Worm (Caenorhabditis elegans) whole organism, L1 larva: ENCODE data around the gene spp-12.

ENCODE experiments used
- aha-1 ChIP-seq: fragments of 150-350 bp; optimal IDR thresholded peaks from 2 replicates; lab custom pipeline; 2014; ENCODE audit warnings: missing biosample characterization, missing genetic modification characterization
- ama-1 ChIP-seq: fragments of 150-350 bp; optimal IDR thresholded peaks from 2 replicates; lab custom pipeline; 2014
- blmp-1 ChIP-seq: fragments of 150-350 bp; optimal IDR thresholded peaks from 2 replicates; lab custom pipeline; 2014; ENCODE audit warnings: missing biosample characterization, missing genetic modification characterization
- ceh-88 ChIP-seq: fragments of 200-800 bp; sonication (Bioruptor generic); IDR thresholded peaks from 2 replicates; pipeline ENCODE4 v1.3.6; 2022; ENCODE audit warnings: missing genetic modification characterization, missing compliant biosample characterization
- ces-1 ChIP-seq: fragments of 150-350 bp; optimal IDR thresholded peaks from 2 replicates; lab custom pipeline; 2014; ENCODE audit warnings: missing biosample characterization, missing genetic modification reagents, missing genetic modification characterization
- dpl-1 ChIP-seq, 3 experiments: fragments of 150-350 bp in 2 of 3; sonication (generic microtip) in 1 of 3; optimal IDR thresholded peaks; 2 replicates each; lab custom pipeline; 2014 to 2017; ENCODE audit warnings: missing biosample characterization in 3 of 3, missing genetic modification characterization in 3 of 3, missing genetic modification reagents in 3 of 3
- efl-1 ChIP-seq, 4 experiments: fragments of 150-350 bp; optimal IDR thresholded peaks in 3 of 4; peaks in 1 of 4; 1 replicate in 1 of 4; 2 replicates in 3 of 4; lab custom pipeline; 2014; ENCODE audit warnings: missing biosample characterization in 2 of 4, missing genetic modification characterization in 2 of 4, missing genetic modification reagents in 2 of 4
- efl-3 ChIP-seq: fragments of 200-800 bp; sonication (Bioruptor generic); optimal IDR thresholded peaks from 2 replicates; lab custom pipeline; 2018; ENCODE audit warnings: mild to moderate bottlenecking, missing genetic modification characterization, missing compliant biosample characterization
- egl-27 ChIP-seq, 2 experiments: fragments of 150-350 bp in 1 of 2; sonication (generic microtip); optimal IDR thresholded peaks; 3 replicates each; lab custom pipeline; 2017 to 2018; ENCODE audit warnings: missing biosample characterization in 2 of 2, missing genetic modification characterization in 2 of 2, missing genetic modification reagents in 2 of 2
- elt-2 ChIP-seq: sonication (generic microtip); optimal IDR thresholded peaks from 2 replicates; lab custom pipeline; 2016; ENCODE audit warnings: missing genetic modification characterization, mild to moderate bottlenecking, inconsistent platforms, missing compliant biosample characterization, missing genetic modification reagents
- elt-3 ChIP-seq, 6 experiments: fragments of 150-350 bp in 1 of 6; sonication (generic microtip); optimal IDR thresholded peaks; 2 replicates each; lab custom pipeline; 2017 to 2018; ENCODE audit warnings: missing biosample characterization in 6 of 6, missing genetic modification characterization in 6 of 6, inconsistent platforms in 1 of 6
- ets-5 ChIP-seq: fragments of 200-800 bp; sonication (Bioruptor generic); IDR thresholded peaks from 2 replicates; pipeline ENCODE4 v1.3.6; 2022; ENCODE audit warnings: missing genetic modification characterization, missing compliant biosample characterization
- fkh-10 ChIP-seq: sonication (generic microtip); optimal IDR thresholded peaks from 2 replicates; lab custom pipeline; 2017; ENCODE audit warnings: missing biosample characterization, missing genetic modification reagents, missing genetic modification characterization
- fkh-4 ChIP-seq: sonication (generic microtip); optimal IDR thresholded peaks from 2 replicates; lab custom pipeline; 2016; ENCODE audit warnings: missing compliant biosample characterization, missing genetic modification characterization, borderline replicate concordance
- grh-1 ChIP-seq: fragments of 200-800 bp; sonication (Bioruptor generic); IDR thresholded peaks from 2 replicates; pipeline ENCODE4 v1.3.6; 2022; ENCODE audit warnings: missing genetic modification reagents, missing genetic modification characterization, missing compliant biosample characterization
- hlh-17 ChIP-seq: fragments of 200-800 bp; sonication (Bioruptor generic); optimal IDR thresholded peaks from 2 replicates; lab custom pipeline; 2018; ENCODE audit warnings: missing genetic modification characterization, mild to moderate bottlenecking, missing compliant biosample characterization, moderate library complexity, borderline replicate concordance
- hlh-4 ChIP-seq: sonication (generic microtip); optimal IDR thresholded peaks from 2 replicates; lab custom pipeline; 2016; ENCODE audit warnings: mild to moderate bottlenecking, missing genetic modification characterization, missing compliant biosample characterization
- lin-35 ChIP-seq, 2 experiments: fragments of 150-350 bp; optimal IDR thresholded peaks; 2 replicates each; lab custom pipeline; 2014; ENCODE audit warnings: missing biosample characterization in 2 of 2, missing genetic modification characterization in 2 of 2, missing genetic modification reagents in 2 of 2
- lin-39 ChIP-seq: fragments of 150-350 bp; optimal IDR thresholded peaks from 2 replicates; lab custom pipeline; 2014; ENCODE audit warnings: missing biosample characterization, missing genetic modification reagents, missing genetic modification characterization
- lsy-2 ChIP-seq, 2 experiments: fragments of 150-350 bp; optimal IDR thresholded peaks; 2 replicates each; lab custom pipeline; 2014; ENCODE audit warnings: missing biosample characterization in 2 of 2, missing genetic modification characterization in 2 of 2
- mef-2 ChIP-seq: fragments of 150-350 bp; optimal IDR thresholded peaks from 2 replicates; lab custom pipeline; 2014; ENCODE audit warnings: missing biosample characterization, missing genetic modification characterization
- nhr-12 ChIP-seq: sonication (generic microtip); optimal IDR thresholded peaks from 2 replicates; lab custom pipeline; 2017; ENCODE audit warnings: missing biosample characterization, missing genetic modification characterization
- nhr-20 ChIP-seq: sonication (generic microtip); optimal IDR thresholded peaks from 2 replicates; lab custom pipeline; 2016; ENCODE audit warnings: mild to moderate bottlenecking, missing genetic modification characterization, missing compliant biosample characterization
- nhr-237 ChIP-seq: fragments of 150-350 bp; optimal IDR thresholded peaks from 2 replicates; lab custom pipeline; 2014; ENCODE audit warnings: missing biosample characterization, missing genetic modification characterization
- nhr-47 ChIP-seq: sonication (generic microtip); optimal IDR thresholded peaks from 2 replicates; lab custom pipeline; 2016; ENCODE audit warnings: mild to moderate bottlenecking, missing genetic modification characterization, moderate library complexity, missing compliant biosample characterization
- nhr-71 ChIP-seq: sonication (generic microtip); optimal IDR thresholded peaks from 2 replicates; lab custom pipeline; 2016; ENCODE audit warnings: mild to moderate bottlenecking, missing genetic modification characterization, moderate library complexity, missing compliant biosample characterization
- nhr-76 ChIP-seq: sonication (generic microtip); optimal IDR thresholded peaks from 2 replicates; lab custom pipeline; 2017; ENCODE audit warnings: missing biosample characterization, missing genetic modification characterization
- nhr-77 ChIP-seq: fragments of 150-350 bp; optimal IDR thresholded peaks from 2 replicates; lab custom pipeline; 2014; ENCODE audit warnings: missing biosample characterization, missing genetic modification characterization
- nhr-85 ChIP-seq: sonication (generic microtip); peaks from one replicate; lab custom pipeline; 2016; ENCODE audit warnings: missing genetic modification characterization, inconsistent platforms, missing compliant biosample characterization
- skn-1 ChIP-seq: fragments of 150-350 bp; optimal IDR thresholded peaks from 2 replicates; lab custom pipeline; 2014; ENCODE audit warnings: missing biosample characterization, missing genetic modification characterization
- snpc-4 ChIP-seq: fragments of 150-350 bp; optimal IDR thresholded peaks from 2 replicates; lab custom pipeline; 2014; ENCODE audit warnings: missing biosample characterization, missing genetic modification characterization
- sup-37 ChIP-seq: fragments of 200-800 bp; sonication (Bioruptor generic); optimal IDR thresholded peaks from 2 replicates; lab custom pipeline; 2018; ENCODE audit warnings: mild to moderate bottlenecking, missing genetic modification characterization, missing compliant biosample characterization
- unc-86 ChIP-seq: sonication (generic microtip); optimal IDR thresholded peaks from 2 replicates; lab custom pipeline; 2016; ENCODE audit warnings: missing genetic modification characterization, missing compliant biosample characterization
- xbp-1 ChIP-seq: sonication (generic microtip); optimal IDR thresholded peaks from 2 replicates; lab custom pipeline; 2016; ENCODE audit warnings: missing genetic modification characterization, missing compliant biosample characterization
- ztf-11 ChIP-seq, 2 experiments: sonication (generic microtip); optimal IDR thresholded peaks; 2 replicates each; lab custom pipeline; 2016 to 2017; ENCODE audit warnings: missing genetic modification characterization in 2 of 2, missing biosample characterization in 1 of 2, missing compliant biosample characterization in 1 of 2

The spp-12 gene

ce11 chrV:13931952-13932351 lies 42.3 kb downstream of the spp-12 start:
- TF ChIP-seq snpc-4: no peak
- TF ChIP-seq nhr-77 (tag; lab: Kevin White, UChicago): no peak
- no peak for TF ChIP-seq efl-3 (GFP tag; lab: Kevin White, UChicago)
- TF ChIP-seq ceh-88: no peak
- no peak for TF ChIP-seq ets-5 (GFP tag; lab: Robert Waterston, UW)

DNA sequence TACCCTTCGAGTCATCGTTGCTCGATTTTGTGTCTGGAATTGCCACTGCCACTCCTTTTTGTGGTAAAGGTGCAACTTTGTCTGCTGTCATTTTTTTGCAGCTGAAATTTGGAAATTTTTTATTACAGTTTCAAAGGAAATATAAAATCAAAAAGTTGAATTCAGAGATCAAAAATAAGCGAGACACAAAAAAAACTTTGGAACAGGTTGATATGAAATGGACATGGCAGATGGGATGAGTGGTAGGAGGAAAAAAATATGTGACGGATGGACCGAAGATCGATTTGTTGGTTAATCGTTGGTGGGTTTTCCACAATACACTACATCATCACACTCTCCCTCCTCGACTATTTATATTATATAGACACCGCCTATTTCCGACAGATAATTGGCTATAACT lies 44.9 kb downstream of the spp-12 start, which contains the start of gene R10D12.1:
Gene R10D12.1, minus strand, starts transcription at position 101 of the 400 bp plus-strand sequence.
- 0 out of 2 replicates have a peak, but pooled peaks have one; percentile 25 for TF ChIP-seq grh-1 (GFP tag; lab: Robert Waterston, UW)
- no peak for TF ChIP-seq lin-35 (GFP tag; optimal IDR thresholded peaks at IDR 0.05; lab: Kevin White, UChicago)
- no peak for TF ChIP-seq lin-39 (tag; lab: Kevin White, UChicago)
- TF ChIP-seq fkh-4 (tag; lab: Kevin White, UChicago): no peak
- no peak for TF ChIP-seq nhr-76
- TF ChIP-seq nhr-71 (tag; lab: Kevin White, UChicago): no peak
- TF ChIP-seq dpl-1 (GFP tag; optimal IDR thresholded peaks at IDR 0.05; lab: Kevin White, UChicago): no peak
- TF ChIP-seq elt-3 (tag; optimal IDR thresholded peaks at IDR 0.05; lab: Kevin White, UChicago): peak in 1 of 6 experiments; percentile 40
- TF ChIP-seq elt-2 (tag; lab: Kevin White, UChicago): no peak
- TF ChIP-seq nhr-20 (tag; lab: Kevin White, UChicago): peak; percentile 2
- peak; percentile 30 for TF ChIP-seq ama-1 (lab: Kevin White, UChicago)
- TF ChIP-seq nhr-12 (tag; lab: Kevin White, UChicago): no peak
- no peak for TF ChIP-seq egl-27 (tag; optimal IDR thresholded peaks at IDR 0.05; lab: Kevin White, UChicago)
- no peak for TF ChIP-seq hlh-4 (tag; lab: Kevin White, UChicago)
- no peak for TF ChIP-seq hlh-17
- TF ChIP-seq nhr-47 (tag; lab: Kevin White, UChicago): no peak
- TF ChIP-seq fkh-10 (GFP tag; lab: Kevin White, UChicago): no peak
- TF ChIP-seq nhr-237 (tag; lab: Kevin White, UChicago): no peak
- no peak for TF ChIP-seq aha-1 (tag; lab: Kevin White, UChicago)

- TF ChIP-seq skn-1 (tag; lab: Kevin White, UChicago) (no peak), lsy-2 (tag; optimal IDR thresholded peaks at IDR 0.05; lab: Kevin White, UChicago) (peak in 1 of 2 experiments; percentile 2), elt-3 (tag; optimal IDR thresholded peaks at IDR 0.05; lab: Kevin White, UChicago) (peak in 5 of 6 experiments; percentile 25 to 93 (median 82)), blmp-1 (peak; percentile 41)
- TF ChIP-seq, all 84 proteins: peak for 3
Observed at ce11 chrV:13935423-13935822, 45.8 kb downstream of the spp-12 start.

DNA sequence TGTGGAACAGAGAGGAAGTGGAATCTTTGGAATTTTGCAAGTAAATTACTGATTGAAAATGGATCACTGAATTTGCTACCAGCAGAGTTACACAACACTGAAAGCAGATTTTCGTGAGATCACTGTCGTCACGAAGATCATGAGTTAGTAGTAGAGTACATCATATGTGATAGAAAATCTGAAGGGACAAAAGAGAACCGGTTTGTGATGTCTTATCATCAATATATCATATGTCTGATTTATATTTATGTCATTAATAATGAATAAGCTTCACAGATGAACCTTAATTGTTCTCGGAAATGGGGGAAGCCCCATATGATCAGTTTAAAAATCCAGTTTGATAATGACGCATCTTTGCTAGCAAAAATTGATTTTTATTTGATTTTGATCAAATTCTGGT lies 46.4 kb downstream of the spp-12 start:
- no peak for TF ChIP-seq xbp-1 (tag; lab: Kevin White, UChicago)
- TF ChIP-seq nhr-71 (tag; lab: Kevin White, UChicago): peak; percentile 1
- peak in 2 of 6 experiments; percentile 25 to 31 for TF ChIP-seq elt-3 (tag; optimal IDR thresholded peaks at IDR 0.05; lab: Kevin White, UChicago)
- TF ChIP-seq grh-1 (GFP tag; lab: Robert Waterston, UW): peak; percentile 63
- TF ChIP-seq unc-86 (tag; lab: Kevin White, UChicago): no peak
- TF ChIP-seq ces-1 (GFP tag; lab: Kevin White, UChicago): no peak
- peak; percentile 77 for TF ChIP-seq nhr-85 (tag; lab: Kevin White, UChicago)
- no peak for TF ChIP-seq sup-37 (GFP tag; lab: Kevin White, UChicago)
- no peak for TF ChIP-seq efl-1 (optimal IDR thresholded peaks at IDR 0.05; lab: Kevin White, UChicago)
- TF ChIP-seq efl-1 (GFP tag; optimal IDR thresholded peaks at IDR 0.05 in 1 of 2; lab: Kevin White, UChicago): no peak
- peak; percentile 19 for TF ChIP-seq blmp-1
- TF ChIP-seq mef-2 (tag; lab: Kevin White, UChicago): no peak
- TF ChIP-seq nhr-20 (tag; lab: Kevin White, UChicago): peak; percentile 2
- no peak for TF ChIP-seq ztf-11 (tag; optimal IDR thresholded peaks at IDR 0.05; lab: Kevin White, UChicago)
- peak in 1 of 2 experiments; percentile 11 for TF ChIP-seq lin-35 (GFP tag; optimal IDR thresholded peaks at IDR 0.05; lab: Kevin White, UChicago)
- TF ChIP-seq, all 84 proteins: peak for 7
